Fruit fly (Drosophila melanogaster) whole organism, adult: ENCODE measurements around the gene CheB74a.

ENCODE experiments used
- CG11617 ChIP-seq: fragments of 200-800 bp; sonication (Bioruptor generic); optimal IDR thresholded peaks from 2 replicates; lab custom pipeline; 2017; ENCODE audit warnings: mild to moderate bottlenecking, missing biosample characterization, missing genetic modification reagents, missing genetic modification characterization
- CG1620 ChIP-seq: fragments of 200-800 bp; sonication (Bioruptor generic); optimal IDR thresholded peaks from 2 replicates; lab custom pipeline; 2016; ENCODE audit warnings: missing biosample characterization, missing genetic modification characterization
- CG7045 ChIP-seq: fragments of 200-800 bp; sonication (Bioruptor generic); optimal IDR thresholded peaks from 2 replicates; lab custom pipeline; 2017; ENCODE audit warnings: missing biosample characterization, mild to moderate bottlenecking, missing genetic modification characterization
- Crg-1 ChIP-seq: fragments of 200-800 bp; sonication (Bioruptor generic); optimal IDR thresholded peaks from 2 replicates; lab custom pipeline; 2016; ENCODE audit warnings: missing biosample characterization, missing genetic modification characterization
- Hr96 ChIP-seq: fragments of 200-800 bp; sonication (Bioruptor generic); optimal IDR thresholded peaks from 2 replicates; lab custom pipeline; 2016; ENCODE audit warnings: missing biosample characterization, missing genetic modification characterization
- Mnt ChIP-seq: fragments of 200-800 bp; sonication (Bioruptor generic); optimal IDR thresholded peaks from 2 replicates; lab custom pipeline; 2016; ENCODE audit warnings: missing biosample characterization, mild to moderate bottlenecking, missing genetic modification characterization
- kay ChIP-seq: fragments of 200-800 bp; sonication (Bioruptor generic); peaks from one replicate; lab custom pipeline; 2016; ENCODE audit warnings: missing biosample characterization, missing genetic modification characterization, borderline replicate concordance
- pad ChIP-seq: fragments of 200-800 bp; sonication (Bioruptor generic); optimal IDR thresholded peaks from 3 replicates; lab custom pipeline; 2017; ENCODE audit warnings: missing biosample characterization, missing genetic modification characterization, mild to moderate bottlenecking, moderate library complexity, missing genetic modification reagents
- tj ChIP-seq: fragments of 200-800 bp; sonication (Bioruptor generic); optimal IDR thresholded peaks from 3 replicates; lab custom pipeline; 2017; ENCODE audit warnings: missing biosample characterization, mild to moderate bottlenecking, missing genetic modification characterization, moderate library complexity

dm6 chr3L:17739627-17740026 lies 20.0 kb upstream of the CheB74a start:
- TF ChIP-seq Crg-1 (GFP tag; lab: Kevin White, UChicago) (no peak), kay (GFP tag; lab: Kevin White, UChicago) (no peak), CG11617 (GFP tag; lab: Kevin White, UChicago) (no peak), Mnt (no peak), CG7045 (GFP tag; lab: Kevin White, UChicago) (no peak), tj (GFP tag; lab: Kevin White, UChicago) (no peak), pad (GFP tag; lab: Kevin White, UChicago) (no peak), CG1620 (GFP tag; lab: Kevin White, UChicago) (no peak), Hr96 (GFP tag; lab: Kevin White, UChicago) (no peak)
